Worm (Caenorhabditis elegans): ENCODE data around the gene H08J19.1.

ce11 chrX:15627814-15628213, 14.9 kb upstream of the H08J19.1 start:
- TF ChIP-seq cebp-2 (GFP tag; IDR thresholded peaks at IDR 0.05) (no peak), sdz-38 (tag; optimal IDR thresholded peaks at IDR 0.05) (no peak), pha-4 (tag; optimal IDR thresholded peaks at IDR 0.05) (no peak), lag-1 (GFP tag; IDR thresholded peaks at IDR 0.05) (no peak)
